Fruit fly (Drosophila melanogaster): ENCODE measurements around the gene RpL34a.
A peak's percentile ranks its signal among the peaks of the same experiment; 100 is the strongest.

The RpL34a gene

dm6 chr3R:26072477-26072876, 13.4 kb upstream of the RpL34a start (continued):
- TF ChIP-seq Xbp1 (GFP tag; optimal IDR thresholded peaks at IDR 0.05) = no peak
- no peak for TF ChIP-seq sug (tag; optimal IDR thresholded peaks at IDR 0.05)
- TF ChIP-seq pan (optimal IDR thresholded peaks at IDR 0.05) = no peak
- peak in 1 of 2 experiments; percentile 50 for TF ChIP-seq pan (GFP tag; optimal IDR thresholded peaks at IDR 0.05 in 1 of 2, IDR thresholded peaks at IDR 0.05 in 1 of 2)
- TF ChIP-seq Doc2 (GFP tag; IDR thresholded peaks at IDR 0.05) = no peak
- TF ChIP-seq CG31388 (GFP tag; optimal IDR thresholded peaks at IDR 0.05) = no peak
- TF ChIP-seq CG12155 (GFP tag; optimal IDR thresholded peaks at IDR 0.05) = no peak
- TF ChIP-seq CG12391 (tag; optimal IDR thresholded peaks at IDR 0.05) = peak; percentile 20
- no peak for TF ChIP-seq tx (GFP tag; optimal IDR thresholded peaks at IDR 0.05)
- TF ChIP-seq gsb-n (tag; optimal IDR thresholded peaks at IDR 0.05) = peak; percentile 10
- TF ChIP-seq HmgZ (tag; optimal IDR thresholded peaks at IDR 0.05) = no peak
- peak; percentile 37; the same call in 1 of the 2 replicates for TF ChIP-seq Rx (GFP tag; IDR thresholded peaks at IDR 0.05)
- no peak for TF ChIP-seq Mrtf (GFP tag; IDR thresholded peaks at IDR 0.05)
- TF ChIP-seq CG11247 (GFP tag; IDR thresholded peaks at IDR 0.05) = no peak
- TF ChIP-seq sens (GFP tag) = peak; percentile 85
- no peak for TF ChIP-seq slp2 (GFP tag; optimal IDR thresholded peaks at IDR 0.05)
- no peak for TF ChIP-seq CG6791 (GFP tag; IDR thresholded peaks at IDR 0.05; ENCODE audit: partially characterized antibody)
- TF ChIP-seq CG4404 (GFP tag; IDR thresholded peaks at IDR 0.05) = no peak
- no peak for TF ChIP-seq CG18476 (GFP tag; optimal IDR thresholded peaks at IDR 0.05)
- no peak for TF ChIP-seq mld (GFP tag; IDR thresholded peaks at IDR 0.05; ENCODE audit: partially characterized antibody)
- TF ChIP-seq CG1603 (tag; optimal IDR thresholded peaks at IDR 0.05) = peak; percentile 62
- no peak for TF ChIP-seq Dad (GFP tag; optimal IDR thresholded peaks at IDR 0.05)
- TF ChIP-seq CG12219 (GFP tag; optimal IDR thresholded peaks at IDR 0.05) = no peak
- TF ChIP-seq Bteb2 (GFP tag; optimal IDR thresholded peaks at IDR 0.05) = no peak
- no peak for TF ChIP-seq CG10431 (GFP tag; optimal IDR thresholded peaks at IDR 0.05)
- TF ChIP-seq CG15479 (GFP tag; optimal IDR thresholded peaks at IDR 0.05) = no peak
- no peak for TF ChIP-seq lilli (GFP tag; optimal IDR thresholded peaks at IDR 0.05)
- no peak for TF ChIP-seq ems (GFP tag; optimal IDR thresholded peaks at IDR 0.05)
- TF ChIP-seq Myb (GFP tag; optimal IDR thresholded peaks at IDR 0.05) = no peak
- no peak for TF ChIP-seq ind (GFP tag; optimal IDR thresholded peaks at IDR 0.05)
- no peak for TF ChIP-seq gsb (GFP tag; IDR thresholded peaks at IDR 0.05)
- no peak for TF ChIP-seq ham (GFP tag; IDR thresholded peaks at IDR 0.05)
- no peak for TF ChIP-seq CG4282 (GFP tag; optimal IDR thresholded peaks at IDR 0.05)
- no peak for TF ChIP-seq CG4328 (GFP tag; optimal IDR thresholded peaks at IDR 0.05)
- no peak for TF ChIP-seq CkIIα-i1 (GFP tag; IDR thresholded peaks at IDR 0.05)
- TF ChIP-seq p53 (GFP tag; optimal IDR thresholded peaks at IDR 0.05) = no peak
- peak; percentile 5 for TF ChIP-seq CG3407 (GFP tag; optimal IDR thresholded peaks at IDR 0.05)
- TF ChIP-seq fd102C (GFP tag; optimal IDR thresholded peaks at IDR 0.05) = no peak
- no peak for TF ChIP-seq CG6854 (GFP tag; optimal IDR thresholded peaks at IDR 0.05)
- TF ChIP-seq onecut (GFP tag; IDR thresholded peaks at IDR 0.05) = no peak
- no peak for TF ChIP-seq Hr39 (optimal IDR thresholded peaks at IDR 0.05)
- no peak for TF ChIP-seq ab (GFP tag; optimal IDR thresholded peaks at IDR 0.05)
- no peak for TF ChIP-seq B-H1 (GFP tag; IDR thresholded peaks at IDR 0.05)
- no peak for TF ChIP-seq disco-r (GFP tag; optimal IDR thresholded peaks at IDR 0.05)
- TF ChIP-seq inv (GFP tag; IDR thresholded peaks at IDR 0.05; ENCODE audit: partially characterized antibody) = no peak
- TF ChIP-seq peb (GFP tag; IDR thresholded peaks at IDR 0.05) = peak; percentile 35; the same call in 1 of the 2 replicates
- no peak for TF ChIP-seq HmgD (GFP tag; optimal IDR thresholded peaks at IDR 0.05)
- TF ChIP-seq Opbp (GFP tag; IDR thresholded peaks at IDR 0.05; ENCODE audit: partially characterized antibody) = no peak
- no peak for TF ChIP-seq CG33213 (GFP tag; optimal IDR thresholded peaks at IDR 0.05)
- TF ChIP-seq Bgb (GFP tag; IDR thresholded peaks at IDR 0.05; ENCODE audit: partially characterized antibody) = no peak
- TF ChIP-seq run (tag; optimal IDR thresholded peaks at IDR 0.05) = no peak
- TF ChIP-seq eve (GFP tag; optimal IDR thresholded peaks at IDR 0.05) = no peak
- TF ChIP-seq CG17385 (GFP tag; optimal IDR thresholded peaks at IDR 0.05) = no peak
